Worm (Caenorhabditis elegans): Measurements from ENCODE around the gene rga-9.

Gene rga-9

DNA sequence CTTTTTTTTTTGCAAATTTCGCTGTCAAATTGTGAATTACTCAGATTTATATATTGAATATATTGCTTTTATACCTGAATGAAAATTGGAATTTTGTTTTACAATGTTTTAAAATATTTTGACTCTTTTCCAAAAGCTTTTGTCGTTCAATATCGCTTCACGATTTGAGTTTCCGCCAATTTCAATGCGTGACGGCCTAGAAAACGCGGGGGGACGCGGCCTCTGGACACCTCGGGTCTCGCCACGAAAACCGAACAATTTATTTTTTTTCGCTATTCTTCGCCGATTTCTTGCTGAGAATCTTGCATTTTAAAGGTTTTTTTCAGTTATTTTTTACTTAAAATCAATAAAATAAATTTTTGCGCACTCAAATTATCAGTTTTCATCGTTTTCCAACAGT lies 35.3 kb upstream of the rga-9 start, which contains the start of gene Y46E12BL.2:
Gene Y46E12BL.2, plus strand, starts transcription at position 243 of the 400 bp plus-strand sequence.
- TF ChIP-seq pes-1 (GFP tag; IDR thresholded peaks at IDR 0.05) (peak; percentile 67; the same call in 1 of the 2 replicates), F13C5.2 (tag; optimal IDR thresholded peaks at IDR 0.05) (peak; percentile 2), flt-1 (GFP tag; IDR thresholded peaks at IDR 0.05) (peak; percentile 41; the same call in 1 of the 2 replicates), hmbx-1 (tag; optimal IDR thresholded peaks at IDR 0.05) (no peak), tbx-37 (GFP tag; conservative IDR thresholded peaks at IDR 0.05) (peak; percentile 53; the same call in 1 of the 2 replicates), ets-7 (tag; optimal IDR thresholded peaks at IDR 0.05) (peak; percentile 43), B0310.2 (tag; optimal IDR thresholded peaks at IDR 0.05) (no peak)

DNA sequence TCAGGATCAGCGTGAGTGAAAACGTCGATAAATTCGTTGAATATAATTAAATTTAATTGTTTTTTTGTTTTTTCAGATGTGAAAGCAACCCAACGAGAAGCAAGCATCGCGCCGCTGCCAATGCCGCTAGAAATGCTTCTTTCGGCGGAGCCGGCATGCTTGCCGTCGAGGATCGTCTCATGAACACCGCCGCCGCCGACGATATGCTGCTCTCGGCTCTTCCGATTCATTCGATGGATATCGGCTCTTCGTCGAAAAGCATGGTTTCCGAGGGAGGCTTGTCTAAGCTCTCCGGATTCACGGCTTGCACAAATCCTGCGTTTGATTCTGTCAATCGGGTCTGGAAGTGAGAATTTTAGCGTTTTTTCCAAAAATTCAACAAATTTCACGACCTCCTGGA lies 34.8 kb upstream of the rga-9 start:
- TF ChIP-seq ceh-36 (tag; optimal IDR thresholded peaks at IDR 0.05) (no peak), hnd-1 (tag; optimal IDR thresholded peaks at IDR 0.05) (no peak), aly-1 (tag; optimal IDR thresholded peaks at IDR 0.05) (no peak), tbx-11 (GFP tag; IDR thresholded peaks at IDR 0.05) (no peak), pes-1 (GFP tag; IDR thresholded peaks at IDR 0.05) (no peak), scrt-1 (GFP tag; IDR thresholded peaks at IDR 0.05) (no peak), hmg-4 (GFP tag; optimal IDR thresholded peaks at IDR 0.05) (no peak), B0310.2 (tag; optimal IDR thresholded peaks at IDR 0.05) (no peak), tra-4 (tag; optimal IDR thresholded peaks at IDR 0.05) (no peak), ama-1 (optimal IDR thresholded peaks at IDR 0.05) (no peak), F13C5.2 (tag; optimal IDR thresholded peaks at IDR 0.05) (no peak)

DNA sequence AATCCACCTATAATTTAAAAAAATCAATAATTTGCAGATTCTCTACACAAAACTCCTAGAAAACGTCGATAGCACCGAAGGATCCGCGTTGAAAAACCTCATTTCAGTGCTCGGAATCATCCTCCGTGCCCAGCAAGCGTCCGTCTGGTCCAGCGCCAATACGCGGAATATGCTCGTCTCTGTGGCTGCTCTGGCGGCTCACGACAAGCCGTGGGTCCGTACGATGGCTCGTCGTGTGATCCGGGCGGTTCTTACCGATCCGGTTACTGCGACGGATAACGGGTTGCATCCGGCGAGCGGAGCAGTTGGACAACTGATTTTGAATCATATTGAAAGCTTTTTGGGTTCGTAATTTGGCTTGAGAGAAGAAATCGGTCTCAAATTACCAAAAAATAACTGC lies 32.4 kb upstream of the rga-9 start:
- TF ChIP-seq F13C5.2 (tag; optimal IDR thresholded peaks at IDR 0.05) (no peak), tra-4 (tag; optimal IDR thresholded peaks at IDR 0.05) (no peak), ceh-13 (GFP tag; optimal IDR thresholded peaks at IDR 0.05) (no peak)

DNA sequence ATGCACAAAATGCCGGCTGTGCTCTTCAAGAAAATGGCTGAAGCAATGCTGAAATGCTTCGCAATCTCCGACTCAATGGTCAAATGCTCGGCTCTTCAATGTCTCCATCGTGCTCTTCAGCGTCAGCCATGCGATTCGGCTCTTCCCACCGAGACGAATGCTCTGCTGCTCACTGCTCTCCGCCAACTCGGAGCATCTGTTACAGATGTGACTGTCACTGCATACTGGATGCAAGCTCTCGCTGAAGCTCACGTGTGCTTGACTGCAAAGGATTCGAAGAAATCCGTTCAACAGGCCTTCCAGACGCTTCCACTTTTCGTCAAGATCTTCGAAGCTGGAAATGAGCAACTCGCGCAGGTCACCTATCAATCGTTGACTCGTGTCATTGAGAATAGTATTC lies 30.9 kb upstream of the rga-9 start:
- TF ChIP-seq flt-1 (GFP tag; IDR thresholded peaks at IDR 0.05) (no peak), tbx-11 (GFP tag; IDR thresholded peaks at IDR 0.05) (no peak), hmg-4 (GFP tag; optimal IDR thresholded peaks at IDR 0.05) (no peak), ama-1 (optimal IDR thresholded peaks at IDR 0.05) (no peak), tra-4 (tag; optimal IDR thresholded peaks at IDR 0.05) (no peak), hnd-1 (tag; optimal IDR thresholded peaks at IDR 0.05) (no peak), ets-7 (tag; optimal IDR thresholded peaks at IDR 0.05) (no peak), B0310.2 (tag; optimal IDR thresholded peaks at IDR 0.05) (no peak), pes-1 (GFP tag; IDR thresholded peaks at IDR 0.05) (no peak), sea-1 (GFP tag; conservative IDR thresholded peaks at IDR 0.05) (no peak), hmbx-1 (tag; optimal IDR thresholded peaks at IDR 0.05) (no peak), ceh-36 (tag; optimal IDR thresholded peaks at IDR 0.05) (no peak), tbx-37 (GFP tag; conservative IDR thresholded peaks at IDR 0.05) (no peak), ceh-13 (GFP tag; optimal IDR thresholded peaks at IDR 0.05) (no peak), scrt-1 (GFP tag; IDR thresholded peaks at IDR 0.05) (no peak), F13C5.2 (tag; optimal IDR thresholded peaks at IDR 0.05) (no peak), aly-1 (tag; optimal IDR thresholded peaks at IDR 0.05) (no peak)

- no peak for TF ChIP-seq B0310.2 (tag; optimal IDR thresholded peaks at IDR 0.05)
- TF ChIP-seq hmbx-1 (tag; optimal IDR thresholded peaks at IDR 0.05): no peak
- TF ChIP-seq ama-1 (optimal IDR thresholded peaks at IDR 0.05): no peak
- no peak for TF ChIP-seq tbx-37 (GFP tag; conservative IDR thresholded peaks at IDR 0.05)
- no peak for TF ChIP-seq hnd-1 (tag; optimal IDR thresholded peaks at IDR 0.05)
- TF ChIP-seq hmg-4 (GFP tag; optimal IDR thresholded peaks at IDR 0.05): no peak
- TF ChIP-seq sea-1 (GFP tag; conservative IDR thresholded peaks at IDR 0.05): no peak
Observed at ce11 chrII:15239681-15240080, 28.3 kb upstream of the rga-9 start.

- TF ChIP-seq scrt-1 (GFP tag; IDR thresholded peaks at IDR 0.05): no peak
- TF ChIP-seq F13C5.2 (tag; optimal IDR thresholded peaks at IDR 0.05): no peak
- TF ChIP-seq flt-1 (GFP tag; IDR thresholded peaks at IDR 0.05): no peak
- TF ChIP-seq ceh-36 (tag; optimal IDR thresholded peaks at IDR 0.05): no peak
- no peak for TF ChIP-seq B0310.2 (tag; optimal IDR thresholded peaks at IDR 0.05)
- TF ChIP-seq sea-1 (GFP tag; conservative IDR thresholded peaks at IDR 0.05): no peak
- TF ChIP-seq ceh-13 (GFP tag; optimal IDR thresholded peaks at IDR 0.05): no peak
- no peak for TF ChIP-seq hmbx-1 (tag; optimal IDR thresholded peaks at IDR 0.05)
- TF ChIP-seq pes-1 (GFP tag; IDR thresholded peaks at IDR 0.05): no peak
- no peak for TF ChIP-seq tra-4 (tag; optimal IDR thresholded peaks at IDR 0.05)
- no peak for TF ChIP-seq hnd-1 (tag; optimal IDR thresholded peaks at IDR 0.05)
- TF ChIP-seq tbx-37 (GFP tag; conservative IDR thresholded peaks at IDR 0.05): no peak
- TF ChIP-seq ama-1 (optimal IDR thresholded peaks at IDR 0.05): no peak
- no peak for TF ChIP-seq aly-1 (tag; optimal IDR thresholded peaks at IDR 0.05)
- TF ChIP-seq tbx-11 (GFP tag; IDR thresholded peaks at IDR 0.05): no peak
- no peak for TF ChIP-seq hmg-4 (GFP tag; optimal IDR thresholded peaks at IDR 0.05)
Observed at ce11 chrII:15244870-15245269, 23.1 kb upstream of the rga-9 start.

DNA sequence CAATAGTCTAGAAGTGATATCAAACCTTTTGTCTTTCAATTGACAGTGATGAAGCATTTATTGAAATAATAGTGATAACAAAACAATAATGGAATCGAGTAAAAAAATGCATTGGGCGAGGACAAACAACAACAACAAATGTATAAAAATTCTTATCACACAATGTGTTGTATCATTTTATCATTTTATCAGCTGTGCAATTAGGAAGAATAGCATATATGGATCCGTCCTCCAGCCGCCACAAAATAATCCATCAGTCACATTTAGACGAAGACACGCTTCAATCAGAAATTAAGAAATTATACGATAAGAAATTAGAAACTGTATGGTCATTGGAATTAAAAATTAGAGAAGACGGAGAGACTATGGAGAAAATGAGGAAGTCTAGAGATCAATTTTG lies 16.4 kb upstream of the rga-9 start, which contains the start of gene tig-3:
Gene tig-3, minus strand, starts transcription at position 200 of the 400 bp plus-strand sequence.
- TF ChIP-seq tbx-11 (GFP tag; IDR thresholded peaks at IDR 0.05): no peak
- no peak for TF ChIP-seq tbx-37 (GFP tag; conservative IDR thresholded peaks at IDR 0.05)
- no peak for TF ChIP-seq pes-1 (GFP tag; IDR thresholded peaks at IDR 0.05)
- no peak for TF ChIP-seq sea-1 (GFP tag; conservative IDR thresholded peaks at IDR 0.05)
- no peak for TF ChIP-seq F13C5.2 (tag; optimal IDR thresholded peaks at IDR 0.05)
- no peak for TF ChIP-seq scrt-1 (GFP tag; IDR thresholded peaks at IDR 0.05)

ce11 chrII:15253980-15254493 lies 14.0 kb upstream of the rga-9 start:
- no peak for TF ChIP-seq pes-1 (GFP tag; IDR thresholded peaks at IDR 0.05)
- no peak for TF ChIP-seq ets-7 (tag; optimal IDR thresholded peaks at IDR 0.05)
